Fruit fly (Drosophila melanogaster): ENCODE measurements around the gene CG12590.

The CG12590 gene

dm6 chr3R:5198302-5198701, 38.9 kb downstream of the CG12590 start (continued):
- TF ChIP-seq CG6791 (GFP tag; IDR thresholded peaks at IDR 0.05; ENCODE audit: partially characterized antibody) (0 out of 3 replicates have a peak, but pooled peaks have one; percentile 26), CG3726 (GFP tag; IDR thresholded peaks at IDR 0.05) (no peak), Nf-YB (GFP tag; optimal IDR thresholded peaks at IDR 0.05) (no peak), CG10366 (GFP tag; IDR thresholded peaks at IDR 0.05) (peak; percentile 57), CG2116 (GFP tag; optimal IDR thresholded peaks at IDR 0.05) (no peak), Hey (tag; optimal IDR thresholded peaks at IDR 0.05) (peak; percentile 26), pb (GFP tag; optimal IDR thresholded peaks at IDR 0.05) (no peak), tup (GFP tag; optimal IDR thresholded peaks at IDR 0.05) (peak; percentile 20), dan (GFP tag; IDR thresholded peaks at IDR 0.05) (no peak), Meics (GFP tag; optimal IDR thresholded peaks at IDR 0.05) (peak; percentile 79), tx (GFP tag; optimal IDR thresholded peaks at IDR 0.05) (no peak), onecut (GFP tag; IDR thresholded peaks at IDR 0.05) (peak; percentile 53), Dad (GFP tag; optimal IDR thresholded peaks at IDR 0.05) (peak; percentile 6), dati (GFP tag; IDR thresholded peaks at IDR 0.05) (no peak), CG17612 (GFP tag; IDR thresholded peaks at IDR 0.05) (no peak), cas (GFP tag; IDR thresholded peaks at IDR 0.05) (no peak), knrl (GFP tag; IDR thresholded peaks at IDR 0.05; ENCODE audit: partially characterized antibody) (no peak), Dip3 (GFP tag; optimal IDR thresholded peaks at IDR 0.05) (peak; percentile 62), CG18262 (tag; optimal IDR thresholded peaks at IDR 0.05) (peak; percentile 21), CG11456 (GFP tag; IDR thresholded peaks at IDR 0.05) (no peak), Ssrp (tag; optimal IDR thresholded peaks at IDR 0.05) (no peak), inv (GFP tag; IDR thresholded peaks at IDR 0.05; ENCODE audit: partially characterized antibody) (no peak), schlank (tag; optimal IDR thresholded peaks at IDR 0.05) (peak; percentile 59), tll (GFP tag; optimal IDR thresholded peaks at IDR 0.05) (no peak), CG8089 (GFP tag; optimal IDR thresholded peaks at IDR 0.05) (no peak), Sin3A (optimal IDR thresholded peaks at IDR 0.05) (no peak), CG15696 (tag; optimal IDR thresholded peaks at IDR 0.05) (no peak), CG4730 (GFP tag; IDR thresholded peaks at IDR 0.05) (0 out of 2 replicates have a peak, but pooled peaks have one; percentile 4), CG18764 (GFP tag; optimal IDR thresholded peaks at IDR 0.05) (no peak), PHDP (tag; optimal IDR thresholded peaks at IDR 0.05) (peak; percentile 61), HmgZ (tag; optimal IDR thresholded peaks at IDR 0.05) (peak; percentile 38), gfzf (GFP tag; optimal IDR thresholded peaks at IDR 0.05) (no peak), CG4328 (GFP tag; optimal IDR thresholded peaks at IDR 0.05) (no peak), fru (optimal IDR thresholded peaks at IDR 0.05) (no peak), CG12104 (GFP tag; optimal IDR thresholded peaks at IDR 0.05) (no peak), az2 (GFP tag; optimal IDR thresholded peaks at IDR 0.05) (peak; percentile 10), lmd (GFP tag; IDR thresholded peaks at IDR 0.05) (peak; percentile 65; the same call in 1 of the 2 replicates), h (optimal IDR thresholded peaks at IDR 0.05) (no peak), D19A (tag; optimal IDR thresholded peaks at IDR 0.05) (peak; percentile 12), ham (GFP tag; IDR thresholded peaks at IDR 0.05) (no peak), klu (GFP tag; IDR thresholded peaks at IDR 0.05) (peak; percentile 41; the same call in 1 of the 2 replicates), E2f2 (GFP tag; IDR thresholded peaks at IDR 0.05) (peak; percentile 21; the same call in 1 of the 2 replicates), abd-A (tag; optimal IDR thresholded peaks at IDR 0.05) (peak; percentile 77), Pdp1 (GFP tag; optimal IDR thresholded peaks at IDR 0.05) (peak in 1 of 2 experiments; percentile 45), BtbVII (GFP tag; optimal IDR thresholded peaks at IDR 0.05) (peak; percentile 72), CG8359 (GFP tag; optimal IDR thresholded peaks at IDR 0.05; ENCODE audit: borderline replicate concordance) (no peak), lov (optimal IDR thresholded peaks at IDR 0.05) (no peak), lov (GFP tag; IDR thresholded peaks at IDR 0.05) (no peak), Fer1 (GFP tag; optimal IDR thresholded peaks at IDR 0.05) (peak; percentile 83), CG9797 (GFP tag; optimal IDR thresholded peaks at IDR 0.05) (no peak), Dref (GFP tag; IDR thresholded peaks at IDR 0.05) (no peak), HLHmδ (GFP tag; optimal IDR thresholded peaks at IDR 0.05) (no peak)
